Worm (Caenorhabditis elegans) whole organism, early embryonic: ENCODE results near the gene end-1.

Source experiments
- B0310.2 ChIP-seq: sonication (generic microtip); optimal IDR thresholded peaks from 2 replicates; lab custom pipeline; 2016; ENCODE audit warnings: mild to moderate bottlenecking, missing genetic modification characterization, missing compliant biosample characterization
- F13C5.2 ChIP-seq: sonication (generic microtip); optimal IDR thresholded peaks from 2 replicates; lab custom pipeline; 2017; ENCODE audit warnings: mild to moderate bottlenecking, missing genetic modification characterization, inconsistent platforms, missing compliant biosample characterization
- aly-1 ChIP-seq: sonication (generic microtip); optimal IDR thresholded peaks from 2 replicates; lab custom pipeline; 2016; ENCODE audit warnings: missing genetic modification characterization, missing compliant biosample characterization
- ama-1 ChIP-seq: fragments of 150-350 bp; optimal IDR thresholded peaks from 2 replicates; lab custom pipeline; 2014
- flt-1 ChIP-seq: fragments of 200-800 bp; sonication (Bioruptor generic); IDR thresholded peaks from 2 replicates; pipeline ENCODE4 v1.3.6; 2022; ENCODE audit warnings: missing genetic modification characterization, missing compliant biosample characterization
- hmbx-1 ChIP-seq: sonication (generic microtip); optimal IDR thresholded peaks from 2 replicates; lab custom pipeline; 2016; ENCODE audit warnings: mild to moderate bottlenecking, missing genetic modification characterization, missing compliant biosample characterization
- hmg-4 ChIP-seq: fragments of 200-800 bp; sonication (Bioruptor generic); optimal IDR thresholded peaks from 2 replicates; lab custom pipeline; 2018; ENCODE audit warnings: mild to moderate bottlenecking, missing genetic modification characterization, missing compliant biosample characterization
- hnd-1 ChIP-seq: sonication (generic microtip); optimal IDR thresholded peaks from 2 replicates; lab custom pipeline; 2016; ENCODE audit warnings: missing genetic modification characterization, missing compliant biosample characterization
- sea-1 ChIP-seq: fragments of 200-800 bp; sonication (Bioruptor generic); conservative IDR thresholded peaks from 2 replicates; pipeline ENCODE4 v1.3.6; 2022; ENCODE audit warnings: missing genetic modification characterization, missing compliant biosample characterization
- tbx-11 ChIP-seq: fragments of 200-800 bp; sonication (Bioruptor generic); IDR thresholded peaks from 2 replicates; pipeline ENCODE4 v1.3.6; 2022; ENCODE audit warnings: missing genetic modification characterization, missing compliant biosample characterization
- tbx-37 ChIP-seq: fragments of 200-800 bp; sonication (Bioruptor generic); conservative IDR thresholded peaks from 2 replicates; pipeline ENCODE4 v1.3.6; 2022; ENCODE audit warnings: missing genetic modification reagents, missing genetic modification characterization, missing compliant biosample characterization
- tra-4 ChIP-seq: sonication (generic microtip); optimal IDR thresholded peaks from 2 replicates; lab custom pipeline; 2017; ENCODE audit warnings: missing genetic modification characterization, missing compliant biosample characterization

- TF ChIP-seq hmg-4 (GFP tag; lab: Kevin White, UChicago) = no peak
- TF ChIP-seq hmbx-1 (tag; lab: Kevin White, UChicago) = no peak
- no peak for TF ChIP-seq B0310.2 (tag; lab: Kevin White, UChicago)
- TF ChIP-seq ama-1 = no peak
- no peak for TF ChIP-seq tbx-37 (GFP tag; lab: Robert Waterston, UW)
- TF ChIP-seq flt-1 = no peak
- no peak for TF ChIP-seq F13C5.2 (tag; lab: Kevin White, UChicago)
- TF ChIP-seq tbx-11 (GFP tag; lab: Robert Waterston, UW) = no peak
- no peak for TF ChIP-seq hnd-1 (tag; lab: Kevin White, UChicago)
- no peak for TF ChIP-seq aly-1 (tag; lab: Kevin White, UChicago)
- TF ChIP-seq sea-1 = no peak
- TF ChIP-seq tra-4 (tag; lab: Kevin White, UChicago) = no peak
Observed at ce11 chrV:14004342-14004741, 19.4 kb downstream of the end-1 start.
